Worm (Caenorhabditis elegans): ENCODE data around the gene ZK622.4.

ZK622.4 gene

ce11 chrII:5330206-5330686, 37.7 kb downstream of the ZK622.4 start (continued):
- TF ChIP-seq elt-3 (tag; optimal IDR thresholded peaks at IDR 0.05) (peak in 3 of 6 experiments; percentile 44 to 77 (median 70)), lin-13 (GFP tag; optimal IDR thresholded peaks at IDR 0.05) (peak; percentile 73), xbp-1 (tag; optimal IDR thresholded peaks at IDR 0.05) (peak; percentile 65), rnt-1 (tag; optimal IDR thresholded peaks at IDR 0.05) (peak; percentile 86), egl-13 (tag; optimal IDR thresholded peaks at IDR 0.05) (peak; percentile 67), dpl-1 (GFP tag; optimal IDR thresholded peaks at IDR 0.05) (peak; percentile 49 to 59 (median 51)), isw-1 (GFP tag; IDR thresholded peaks at IDR 0.05) (peak; percentile 36; the same call in 1 of the 2 replicates), pag-3 (tag; optimal IDR thresholded peaks at IDR 0.05; ENCODE audit: borderline replicate concordance, insufficient read depth) (no peak), skn-1 (tag; optimal IDR thresholded peaks at IDR 0.05) (peak; percentile 78), C04F5.9 (tag; optimal IDR thresholded peaks at IDR 0.05) (peak; percentile 36), unc-86 (tag; optimal IDR thresholded peaks at IDR 0.05) (peak; percentile 57), fkh-10 (GFP tag; optimal IDR thresholded peaks at IDR 0.05) (no peak), ztf-4 (tag; optimal IDR thresholded peaks at IDR 0.05) (peak; percentile 53), lin-39 (tag; optimal IDR thresholded peaks at IDR 0.05) (peak; percentile 22), mep-1 (tag; optimal IDR thresholded peaks at IDR 0.05) (peak; percentile 85), ztf-11 (tag; optimal IDR thresholded peaks at IDR 0.05) (peak in 1 of 2 experiments; percentile 9), jun-1 (tag; optimal IDR thresholded peaks at IDR 0.05) (peak; percentile 83), zip-4 (GFP tag; optimal IDR thresholded peaks at IDR 0.05) (peak; percentile 22), ceh-88 (GFP tag; IDR thresholded peaks at IDR 0.05) (0 out of 2 replicates have a peak, but pooled peaks have one; percentile 16), tbx-2 (tag; optimal IDR thresholded peaks at IDR 0.05) (peak; percentile 83), unc-98 (GFP tag; IDR thresholded peaks at IDR 0.05) (no peak), nhr-85 (tag) (peak; percentile 100), efl-3 (GFP tag; optimal IDR thresholded peaks at IDR 0.05) (no peak), tlp-1 (tag; optimal IDR thresholded peaks at IDR 0.05) (no peak), mdl-1 (tag; optimal IDR thresholded peaks at IDR 0.05) (peak in 1 of 2 experiments; percentile 87), mef-2 (tag; optimal IDR thresholded peaks at IDR 0.05) (no peak), unc-30 (tag; optimal IDR thresholded peaks at IDR 0.05) (no peak), lir-3 (tag; optimal IDR thresholded peaks at IDR 0.05; ENCODE audit: poor library complexity) (peak; percentile 41), grh-1 (GFP tag; IDR thresholded peaks at IDR 0.05) (peak; percentile 79), sptf-1 (tag; optimal IDR thresholded peaks at IDR 0.05) (no peak), aha-1 (tag; optimal IDR thresholded peaks at IDR 0.05) (no peak), hpl-2 (GFP tag; optimal IDR thresholded peaks at IDR 0.05) (no peak), C34B4.2 (tag; optimal IDR thresholded peaks at IDR 0.05) (no peak), elt-2 (tag; optimal IDR thresholded peaks at IDR 0.05) (peak; percentile 89), unc-62 (GFP tag; optimal IDR thresholded peaks at IDR 0.05) (no peak), vab-15 (tag; optimal IDR thresholded peaks at IDR 0.05) (no peak), ces-1 (GFP tag; optimal IDR thresholded peaks at IDR 0.05) (no peak), unc-130 (tag; optimal IDR thresholded peaks at IDR 0.05) (no peak), fkh-8 (tag; optimal IDR thresholded peaks at IDR 0.05) (peak; percentile 49), egl-27 (tag; optimal IDR thresholded peaks at IDR 0.05) (peak in 1 of 2 experiments; percentile 80), hlh-4 (tag; optimal IDR thresholded peaks at IDR 0.05) (no peak), ceh-90 (tag; optimal IDR thresholded peaks at IDR 0.05) (no peak), snu-23 (GFP tag; optimal IDR thresholded peaks at IDR 0.05) (peak; percentile 92), swsn-7 (tag; optimal IDR thresholded peaks at IDR 0.05) (peak; percentile 84), nhr-71 (tag; optimal IDR thresholded peaks at IDR 0.05) (peak; percentile 96), zag-1 (tag; optimal IDR thresholded peaks at IDR 0.05) (no peak), nhr-237 (tag; optimal IDR thresholded peaks at IDR 0.05) (peak; percentile 75), Y116A8C.19 (tag; optimal IDR thresholded peaks at IDR 0.05; ENCODE audit: borderline replicate concordance) (no peak), hlh-17 (GFP tag; optimal IDR thresholded peaks at IDR 0.05; ENCODE audit: borderline replicate concordance) (no peak), ceh-82 (tag; optimal IDR thresholded peaks at IDR 0.05) (peak in 2 of 3 experiments; percentile 40 to 55), pax-3 (tag; optimal IDR thresholded peaks at IDR 0.05) (peak; percentile 56), nhr-76 (tag; optimal IDR thresholded peaks at IDR 0.05) (no peak)

Measured in whole organism, L1 larva.